Worm (Caenorhabditis elegans) whole organism, late embryonic: ENCODE measurements around the gene Y53G8B.1.

ENCODE experiments used
- C38D4.7 ChIP-seq: fragments of 200-800 bp; sonication (Bioruptor generic); optimal IDR thresholded peaks from 2 replicates; lab custom pipeline; 2018; ENCODE audit warnings: mild to moderate bottlenecking, missing genetic modification characterization, moderate library complexity, missing compliant biosample characterization
- ceh-34 ChIP-seq: sonication (generic microtip); optimal IDR thresholded peaks from 2 replicates; lab custom pipeline; 2016; ENCODE audit warnings: mild to moderate bottlenecking, missing genetic modification characterization, missing compliant biosample characterization
- lin-11 ChIP-seq: fragments of 200-800 bp; sonication (Bioruptor generic); optimal IDR thresholded peaks from 2 replicates; lab custom pipeline; 2018; ENCODE audit warnings: mild to moderate bottlenecking, missing genetic modification characterization, missing compliant biosample characterization
- nhr-11 ChIP-seq: fragments of 150-350 bp; optimal IDR thresholded peaks from 2 replicates; lab custom pipeline; 2014; ENCODE audit warnings: missing biosample characterization, missing genetic modification characterization
- pha-4 ChIP-seq: fragments of 150-350 bp; optimal IDR thresholded peaks from 2 replicates; lab custom pipeline; 2018; ENCODE audit warnings: missing biosample characterization, missing genetic modification reagents, missing genetic modification characterization
- syd-9 ChIP-seq: sonication (generic microtip); optimal IDR thresholded peaks from 2 replicates; lab custom pipeline; 2016; ENCODE audit warnings: mild to moderate bottlenecking, missing genetic modification characterization, moderate library complexity, missing compliant biosample characterization
- unc-86 ChIP-seq: sonication (generic microtip); optimal IDR thresholded peaks from 2 replicates; lab custom pipeline; 2016; ENCODE audit warnings: missing genetic modification characterization, missing compliant biosample characterization
- ztf-16 ChIP-seq: sonication (generic microtip); optimal IDR thresholded peaks from 2 replicates; lab custom pipeline; 2017; ENCODE audit warnings: missing genetic modification characterization, missing compliant biosample characterization

DNA sequence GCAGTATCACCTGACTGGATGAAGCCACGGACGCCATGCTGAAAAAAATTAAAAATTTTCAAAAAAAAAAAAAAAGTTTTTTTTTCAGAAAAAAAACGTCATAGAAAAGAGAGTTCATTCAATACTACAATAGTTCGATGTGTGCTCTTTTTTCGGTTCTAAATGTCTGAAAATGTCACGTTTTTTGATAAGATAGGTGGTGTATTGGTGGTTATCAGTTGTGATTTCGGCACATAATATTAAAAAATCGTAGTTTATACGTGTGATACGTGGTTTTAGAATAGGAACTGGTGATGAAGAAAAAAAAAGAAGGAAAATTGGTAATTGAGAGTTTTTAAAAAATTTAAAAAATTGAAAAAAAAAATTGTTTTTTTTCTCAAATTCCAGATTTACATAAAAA lies 12.1 kb upstream of the Y53G8B.1 start:
- TF ChIP-seq unc-86 (tag; lab: Kevin White, UChicago) (no peak), pha-4 (no peak), syd-9 (tag; lab: Kevin White, UChicago) (no peak), nhr-11 (tag; lab: Kevin White, UChicago) (no peak), ztf-16 (tag; lab: Kevin White, UChicago) (no peak), C38D4.7 (GFP tag; lab: Kevin White, UChicago) (no peak), ceh-34 (tag; lab: Kevin White, UChicago) (no peak), lin-11 (tag; lab: Kevin White, UChicago) (no peak)
